Worm (Caenorhabditis elegans): ENCODE results near the gene C54D2.6.

ce11 chrX:7842241-7842640, 5.1 kb downstream of the C54D2.6 start, which contains the start of gene idpp-11:
- no peak for TF ChIP-seq tbx-2 (tag; optimal IDR thresholded peaks at IDR 0.05)
- TF ChIP-seq gmeb-2 (tag; optimal IDR thresholded peaks at IDR 0.05) = no peak
- no peak for TF ChIP-seq ceh-18 (tag; optimal IDR thresholded peaks at IDR 0.05)
- TF ChIP-seq ama-1 (optimal IDR thresholded peaks at IDR 0.05) = no peak

Measured in whole organism, late embryonic.